Worm (Caenorhabditis elegans) whole organism, L2 larva: ENCODE measurements around the gene F42A9.8.

ENCODE experiments used
- gmeb-1 ChIP-seq: fragments of 150-350 bp; optimal IDR thresholded peaks from 2 replicates; lab custom pipeline; 2014; ENCODE audit warnings: missing biosample characterization, missing genetic modification characterization
- lin-39 ChIP-seq: fragments of 150-350 bp; optimal IDR thresholded peaks from 2 replicates; lab custom pipeline; 2014; ENCODE audit warnings: missing biosample characterization, missing genetic modification reagents, missing genetic modification characterization
- lsy-2 ChIP-seq, 2 experiments: fragments of 150-350 bp in 1 of 2; sonication (generic microtip) in 1 of 2; optimal IDR thresholded peaks; 2 replicates each; lab custom pipeline; 2014 to 2017; ENCODE audit warnings: missing biosample characterization in 2 of 2, missing genetic modification characterization in 2 of 2
- mbf-1 ChIP-seq: sonication (generic microtip); optimal IDR thresholded peaks from 2 replicates; lab custom pipeline; 2017; ENCODE audit warnings: missing biosample characterization, missing genetic modification characterization
- nhr-23 ChIP-seq: fragments of 150-350 bp; optimal IDR thresholded peaks from 2 replicates; lab custom pipeline; 2014; ENCODE audit warnings: missing biosample characterization, missing genetic modification reagents, missing genetic modification characterization
- nhr-25 ChIP-seq: fragments of 150-350 bp; sonication (generic microtip); optimal IDR thresholded peaks from 3 replicates; lab custom pipeline; 2014; ENCODE audit warnings: missing biosample characterization, missing genetic modification characterization
- nhr-6 ChIP-seq: fragments of 150-350 bp; optimal IDR thresholded peaks from 2 replicates; lab custom pipeline; 2014; ENCODE audit warnings: missing biosample characterization, missing genetic modification characterization
- zag-1 ChIP-seq: fragments of 150-350 bp; optimal IDR thresholded peaks from 2 replicates; lab custom pipeline; 2014; ENCODE audit warnings: missing biosample characterization, missing genetic modification characterization

- TF ChIP-seq gmeb-1 (tag; lab: Kevin White, UChicago) (no peak), mbf-1 (tag; lab: Kevin White, UChicago) (no peak), zag-1 (tag; lab: Kevin White, UChicago) (no peak), lsy-2 (tag; optimal IDR thresholded peaks at IDR 0.05; lab: Kevin White, UChicago) (no peak), nhr-23 (tag; lab: Kevin White, UChicago) (no peak), lin-39 (no peak), nhr-6 (tag; lab: Kevin White, UChicago) (no peak), nhr-25 (tag; lab: Kevin White, UChicago) (no peak)
Observed at ce11 chrIV:8644432-8644831, 25.8 kb upstream of the F42A9.8 start, which contains the start of gene C49C8.3.
